Fruit fly (Drosophila melanogaster) whole organism, prepupa: Measurements from ENCODE around the gene Lerp.

Experiments
- Blimp-1 ChIP-seq: fragments of 200-800 bp; sonication (Bioruptor generic); optimal IDR thresholded peaks from 3 replicates; lab custom pipeline; 2017; ENCODE audit warnings: missing biosample characterization, missing genetic modification characterization, mild to moderate bottlenecking, moderate library complexity, missing genetic modification reagents
- CG10631 ChIP-seq: fragments of 200-800 bp; sonication (Bioruptor generic); optimal IDR thresholded peaks from 2 replicates; lab custom pipeline; 2016; ENCODE audit warnings: missing biosample characterization, missing genetic modification characterization
- CG10669 ChIP-seq: fragments of 200-800 bp; sonication (Bioruptor generic); optimal IDR thresholded peaks from 3 replicates; lab custom pipeline; 2018; ENCODE audit warnings: missing biosample characterization, mild to moderate bottlenecking, missing genetic modification characterization, moderate library complexity
- CG11762 ChIP-seq: fragments of 200-800 bp; sonication (Bioruptor generic); optimal IDR thresholded peaks from 3 replicates; lab custom pipeline; 2016; ENCODE audit warnings: missing biosample characterization, missing genetic modification characterization; ENCODE audit not compliant: insufficient read depth
- CG11902 ChIP-seq: fragments of 200-800 bp; sonication (Bioruptor generic); optimal IDR thresholded peaks from 3 replicates; lab custom pipeline; 2016; ENCODE audit warnings: missing biosample characterization, missing genetic modification characterization
- CG1621 ChIP-seq: fragments of 200-800 bp; sonication (Bioruptor generic); optimal IDR thresholded peaks from 3 replicates; lab custom pipeline; 2018; ENCODE audit warnings: missing biosample characterization, mild to moderate bottlenecking, missing genetic modification characterization
- CG3032 ChIP-seq: fragments of 200-800 bp; optimal IDR thresholded peaks from 2 replicates; lab custom pipeline; 2019; ENCODE audit warnings: missing biosample characterization, mild to moderate bottlenecking, missing genetic modification characterization, moderate library complexity
- CG32006 ChIP-seq: fragments of 200-800 bp; sonication (Bioruptor generic); optimal IDR thresholded peaks from 3 replicates; lab custom pipeline; 2017; ENCODE audit warnings: missing biosample characterization, mild to moderate bottlenecking, missing genetic modification characterization
- CG3919 ChIP-seq: fragments of 200-800 bp; sonication (Bioruptor generic); optimal IDR thresholded peaks from 3 replicates; lab custom pipeline; 2016; ENCODE audit warnings: missing biosample characterization, missing genetic modification characterization
- CG6163 ChIP-seq: fragments of 200-800 bp; sonication (Bioruptor generic); IDR thresholded peaks from 3 replicates; pipeline ENCODE4 v1.3.6; 2022; ENCODE audit warnings: missing biosample characterization, missing genetic modification characterization
- CG6276 ChIP-seq: fragments of 200-800 bp; sonication (Bioruptor generic); optimal IDR thresholded peaks from 2 replicates; lab custom pipeline; 2017; ENCODE audit warnings: missing biosample characterization, mild to moderate bottlenecking, missing genetic modification characterization
- CG6792 ChIP-seq: fragments of 200-800 bp; sonication (Bioruptor generic); optimal IDR thresholded peaks from 3 replicates; lab custom pipeline; 2016; ENCODE audit warnings: missing biosample characterization, missing genetic modification characterization
- CG6808 ChIP-seq: fragments of 200-800 bp; sonication (Bioruptor generic); optimal IDR thresholded peaks from 3 replicates; lab custom pipeline; 2017; ENCODE audit warnings: missing biosample characterization, missing genetic modification characterization, mild to moderate bottlenecking, moderate library complexity, missing genetic modification reagents
- CG6854 ChIP-seq: fragments of 200-800 bp; sonication (Bioruptor generic); optimal IDR thresholded peaks from 2 replicates; lab custom pipeline; 2017; ENCODE audit warnings: missing biosample characterization, mild to moderate bottlenecking, missing genetic modification characterization
- CG7368 ChIP-seq: fragments of 200-800 bp; sonication (Bioruptor generic); optimal IDR thresholded peaks from 3 replicates; lab custom pipeline; 2016; ENCODE audit warnings: missing biosample characterization, missing genetic modification characterization
- CG8119 ChIP-seq: fragments of 200-800 bp; sonication (Bioruptor generic); IDR thresholded peaks from 3 replicates; pipeline ENCODE4 v1.3.6; 2022; ENCODE audit warnings: missing biosample characterization, missing genetic modification characterization
- CG8319 ChIP-seq: fragments of 200-800 bp; sonication (Bioruptor generic); optimal IDR thresholded peaks from 3 replicates; lab custom pipeline; 2016; ENCODE audit warnings: missing biosample characterization, missing genetic modification characterization
- CG8632 ChIP-seq: fragments of 200-800 bp; sonication (Bioruptor generic); optimal IDR thresholded peaks from 3 replicates; lab custom pipeline; 2016; ENCODE audit warnings: missing biosample characterization, missing genetic modification characterization
- Eip75B ChIP-seq: fragments of 200-800 bp; sonication (Bioruptor generic); optimal IDR thresholded peaks from 3 replicates; lab custom pipeline; 2016; ENCODE audit warnings: missing biosample characterization, missing genetic modification characterization
- Eip78C ChIP-seq: fragments of 200-800 bp; sonication (Bioruptor generic); peaks from one replicate; lab custom pipeline; 2016; ENCODE audit warnings: missing biosample characterization, missing genetic modification characterization
- Eip93F ChIP-seq: fragments of 200-800 bp; sonication (Bioruptor generic); optimal IDR thresholded peaks from 2 replicates; lab custom pipeline; 2016; ENCODE audit warnings: missing biosample characterization, mild to moderate bottlenecking, missing genetic modification characterization
- Ets21C ChIP-seq: fragments of 200-800 bp; sonication (Bioruptor generic); optimal IDR thresholded peaks from 3 replicates; lab custom pipeline; 2016; ENCODE audit warnings: missing biosample characterization, missing genetic modification characterization
- Ets96B ChIP-seq: fragments of 200-800 bp; optimal IDR thresholded peaks from 2 replicates; lab custom pipeline; 2019; ENCODE audit warnings: missing biosample characterization, mild to moderate bottlenecking, missing genetic modification characterization, moderate library complexity
- Gug ChIP-seq: fragments of 200-800 bp; sonication (Bioruptor generic); IDR thresholded peaks from 2 replicates; pipeline ENCODE4 v1.3.6; 2022; ENCODE audit warnings: missing biosample characterization, missing genetic modification characterization
- Hr39 ChIP-seq: fragments of 200-800 bp; sonication (Bioruptor generic); optimal IDR thresholded peaks from 2 replicates; lab custom pipeline; 2016; ENCODE audit warnings: missing biosample characterization, missing genetic modification characterization
- Hr4 ChIP-seq: fragments of 200-800 bp; sonication (Bioruptor generic); optimal IDR thresholded peaks from 3 replicates; lab custom pipeline; 2016; ENCODE audit warnings: missing biosample characterization, missing genetic modification characterization
- Lpt ChIP-seq: fragments of 200-800 bp; sonication (Bioruptor generic); optimal IDR thresholded peaks from 3 replicates; lab custom pipeline; 2016; ENCODE audit warnings: missing biosample characterization, missing genetic modification characterization
- Met ChIP-seq: fragments of 200-800 bp; sonication (Bioruptor generic); optimal IDR thresholded peaks from 3 replicates; lab custom pipeline; 2016; ENCODE audit warnings: missing biosample characterization, missing genetic modification characterization
- OdsH ChIP-seq: fragments of 200-800 bp; sonication (Bioruptor generic); optimal IDR thresholded peaks from 3 replicates; lab custom pipeline; 2016; ENCODE audit warnings: missing biosample characterization, missing genetic modification characterization
- Sox14 ChIP-seq: fragments of 200-800 bp; sonication (Bioruptor generic); optimal IDR thresholded peaks from 3 replicates; lab custom pipeline; 2016; ENCODE audit warnings: missing biosample characterization, missing genetic modification characterization
- Sox15 ChIP-seq: fragments of 200-800 bp; sonication (Bioruptor generic); optimal IDR thresholded peaks from 3 replicates; lab custom pipeline; 2016; ENCODE audit warnings: missing biosample characterization, missing genetic modification characterization
- dsx ChIP-seq: fragments of 200-800 bp; optimal IDR thresholded peaks from 3 replicates; lab custom pipeline; 2019; ENCODE audit warnings: missing biosample characterization, mild to moderate bottlenecking, missing genetic modification characterization, moderate library complexity; ENCODE audit not compliant: poor library complexity, severe bottlenecking
- eg ChIP-seq: fragments of 200-800 bp; sonication (Bioruptor generic); IDR thresholded peaks from 3 replicates; pipeline ENCODE4 v1.3.6; 2022; ENCODE audit warnings: missing biosample characterization, missing genetic modification characterization
- esn ChIP-seq: fragments of 200-800 bp; sonication (Bioruptor generic); optimal IDR thresholded peaks from 2 replicates; lab custom pipeline; 2016; ENCODE audit warnings: missing biosample characterization, mild to moderate bottlenecking, missing genetic modification characterization, moderate library complexity
- fd59A ChIP-seq: fragments of 200-800 bp; sonication (Bioruptor generic); optimal IDR thresholded peaks from 2 replicates; lab custom pipeline; 2017; ENCODE audit warnings: missing biosample characterization, mild to moderate bottlenecking, missing genetic modification characterization, missing genetic modification reagents
- fd85E ChIP-seq: fragments of 200-800 bp; sonication (Bioruptor generic); optimal IDR thresholded peaks from 3 replicates; lab custom pipeline; 2016; ENCODE audit warnings: missing biosample characterization, missing genetic modification characterization
- fkh ChIP-seq: fragments of 200-800 bp; sonication (Bioruptor generic); optimal IDR thresholded peaks from 3 replicates; lab custom pipeline; 2017; ENCODE audit warnings: missing biosample characterization, mild to moderate bottlenecking, missing genetic modification characterization, moderate library complexity
- lz ChIP-seq: fragments of 200-800 bp; sonication (Bioruptor generic); optimal IDR thresholded peaks from 3 replicates; lab custom pipeline; 2016; ENCODE audit warnings: missing biosample characterization, missing genetic modification characterization
- net ChIP-seq: fragments of 200-800 bp; sonication (Bioruptor generic); optimal IDR thresholded peaks from 3 replicates; lab custom pipeline; 2016; ENCODE audit warnings: missing biosample characterization, missing genetic modification characterization
- pdm3 ChIP-seq: fragments of 200-800 bp; sonication (Bioruptor generic); optimal IDR thresholded peaks from 3 replicates; lab custom pipeline; 2016; ENCODE audit warnings: missing biosample characterization, missing genetic modification characterization
- salr ChIP-seq, 2 experiments: fragments of 200-800 bp; sonication (Bioruptor generic); optimal IDR thresholded peaks; 3 replicates each; lab custom pipeline; 2016 to 2018; ENCODE audit warnings: missing biosample characterization in 2 of 2, missing genetic modification characterization in 2 of 2, mild to moderate bottlenecking in 1 of 2
- svp ChIP-seq: fragments of 200-800 bp; sonication (Bioruptor generic); peaks from one replicate; lab custom pipeline; 2016; ENCODE audit warnings: missing biosample characterization, missing genetic modification characterization
- vri ChIP-seq: fragments of 200-800 bp; sonication (Bioruptor generic); optimal IDR thresholded peaks from 3 replicates; lab custom pipeline; 2016; ENCODE audit warnings: missing biosample characterization, mild to moderate bottlenecking, missing genetic modification characterization

The Lerp gene

dm6 chr3R:26881121-26881895 lies 18.4 kb upstream of the Lerp start, which contains the start of the genes ro and T48 (continued):
- TF ChIP-seq pdm3 (GFP tag; lab: Kevin White, UChicago) = no peak

dm6 chr3R:26876851-26877250 lies 13.9 kb upstream of the Lerp start:
- TF ChIP-seq CG8632 (GFP tag; lab: Kevin White, UChicago) (no peak), Eip75B (no peak), OdsH (GFP tag; lab: Kevin White, UChicago) (no peak), net (GFP tag; lab: Kevin White, UChicago) (no peak)

- peak; percentile 83 for TF ChIP-seq fkh
- peak; percentile 14 for TF ChIP-seq esn (GFP tag; lab: Kevin White, UChicago)
- TF ChIP-seq CG7368 (GFP tag; lab: Kevin White, UChicago) = no peak
These were observed 13.5 kb upstream of the Lerp start, which contains the start of gene CG5500 for dm6 chr3R:26876432-26876831. CG5500 (plus strand) TSS chr3R:26876630.

dm6 chr3R:26875544-26876027 lies 12.7 kb upstream of the Lerp start, which contains the start of gene Rb97D:
Rb97D (minus strand) TSS chr3R:26875742.
- TF ChIP-seq Ets96B (tag; lab: Kevin White, UChicago) (peak; percentile 23), CG11762 (no peak), eg (GFP tag; lab: Robert Waterston, UW) (peak; percentile 69), Blimp-1 (no peak), salr (GFP tag; optimal IDR thresholded peaks at IDR 0.05; lab: Kevin White, UChicago) (peak in 1 of 2 experiments; percentile 19), CG8119 (GFP tag; lab: Robert Waterston, UW) (peak; percentile 58; the same call in 2 of the 3 replicates), vri (GFP tag; lab: Kevin White, UChicago) (peak; percentile 51), Gug (GFP tag; lab: Robert Waterston, UW) (peak; percentile 60), CG6163 (peak; percentile 80), fkh (peak; percentile 2), CG3919 (GFP tag; lab: Kevin White, UChicago) (peak; percentile 63), Hr39 (peak; percentile 77), Lpt (GFP tag; lab: Kevin White, UChicago) (no peak), fd59A (peak; percentile 2), CG1621 (tag; lab: Kevin White, UChicago) (peak; percentile 36), pdm3 (GFP tag; lab: Kevin White, UChicago) (no peak), CG32006 (GFP tag; lab: Kevin White, UChicago) (peak; percentile 74), Eip75B (peak; percentile 73), CG6792 (GFP tag; lab: Kevin White, UChicago) (peak; percentile 67), svp (GFP tag; lab: Kevin White, UChicago) (no peak), net (GFP tag; lab: Kevin White, UChicago) (peak; percentile 61), CG10669 (peak; percentile 52), Sox14 (GFP tag; lab: Kevin White, UChicago) (peak; percentile 83), Sox15 (GFP tag; lab: Kevin White, UChicago) (peak; percentile 38), Eip93F (GFP tag; lab: Kevin White, UChicago) (no peak), CG10631 (GFP tag; lab: Kevin White, UChicago) (no peak), lz (GFP tag; lab: Kevin White, UChicago) (peak; percentile 80), dsx (GFP tag; lab: Kevin White, UChicago) (peak; percentile 61), fd85E (GFP tag; lab: Kevin White, UChicago) (no peak), CG3032 (tag; lab: Kevin White, UChicago) (peak; percentile 61), OdsH (GFP tag; lab: Kevin White, UChicago) (peak; percentile 67), CG6854 (peak; percentile 14), CG6808 (GFP tag; lab: Kevin White, UChicago) (peak; percentile 52), Eip78C (GFP tag; lab: Kevin White, UChicago) (peak; percentile 71), CG6276 (no peak), CG11902 (GFP tag; lab: Kevin White, UChicago) (peak; percentile 52), CG8319 (GFP tag; lab: Kevin White, UChicago) (peak; percentile 43), Hr4 (GFP tag; lab: Kevin White, UChicago) (peak; percentile 78), esn (GFP tag; lab: Kevin White, UChicago) (peak; percentile 69), Ets21C (GFP tag; lab: Kevin White, UChicago) (peak; percentile 62), Met (GFP tag; lab: Kevin White, UChicago) (peak; percentile 72)
